Fruit fly (Drosophila melanogaster) whole organism, prepupa: Measurements from ENCODE around the gene RpL18.

Experiments
- Blimp-1 ChIP-seq: fragments of 200-800 bp; sonication (Bioruptor generic); optimal IDR thresholded peaks from 3 replicates; lab custom pipeline; 2017; ENCODE audit warnings: missing biosample characterization, missing genetic modification characterization, mild to moderate bottlenecking, moderate library complexity, missing genetic modification reagents
- CG10631 ChIP-seq: fragments of 200-800 bp; sonication (Bioruptor generic); optimal IDR thresholded peaks from 2 replicates; lab custom pipeline; 2016; ENCODE audit warnings: missing biosample characterization, missing genetic modification characterization
- CG11294 ChIP-seq: fragments of 200-800 bp; sonication (Bioruptor generic); IDR thresholded peaks from 2 replicates; pipeline ENCODE4 v1.3.6; 2022; ENCODE audit warnings: missing biosample characterization, missing genetic modification characterization
- CG11762 ChIP-seq: fragments of 200-800 bp; sonication (Bioruptor generic); optimal IDR thresholded peaks from 3 replicates; lab custom pipeline; 2016; ENCODE audit warnings: missing biosample characterization, missing genetic modification characterization; ENCODE audit not compliant: insufficient read depth
- CG11902 ChIP-seq: fragments of 200-800 bp; sonication (Bioruptor generic); optimal IDR thresholded peaks from 3 replicates; lab custom pipeline; 2016; ENCODE audit warnings: missing biosample characterization, missing genetic modification characterization
- CG15336 ChIP-seq: fragments of 200-800 bp; sonication (Bioruptor generic); IDR thresholded peaks from 2 replicates; pipeline ENCODE4 v1.3.6; 2022; ENCODE audit warnings: missing biosample characterization, missing genetic modification characterization
- CG1621 ChIP-seq: fragments of 200-800 bp; sonication (Bioruptor generic); optimal IDR thresholded peaks from 3 replicates; lab custom pipeline; 2018; ENCODE audit warnings: missing biosample characterization, mild to moderate bottlenecking, missing genetic modification characterization
- CG16779 ChIP-seq: fragments of 200-800 bp; sonication (Bioruptor generic); optimal IDR thresholded peaks from 3 replicates; lab custom pipeline; 2017; ENCODE audit warnings: missing biosample characterization, mild to moderate bottlenecking, missing genetic modification characterization
- CG31627 ChIP-seq: fragments of 200-800 bp; sonication (Bioruptor generic); optimal IDR thresholded peaks from 3 replicates; lab custom pipeline; 2016; ENCODE audit warnings: missing biosample characterization, missing genetic modification characterization
- CG32006 ChIP-seq: fragments of 200-800 bp; sonication (Bioruptor generic); optimal IDR thresholded peaks from 3 replicates; lab custom pipeline; 2017; ENCODE audit warnings: missing biosample characterization, mild to moderate bottlenecking, missing genetic modification characterization
- CG34406 ChIP-seq: fragments of 200-800 bp; sonication (Bioruptor generic); optimal IDR thresholded peaks from 3 replicates; lab custom pipeline; 2016; ENCODE audit warnings: missing biosample characterization, missing genetic modification characterization
- CG4318 ChIP-seq: fragments of 200-800 bp; sonication (Bioruptor generic); optimal IDR thresholded peaks from 3 replicates; lab custom pipeline; 2017; ENCODE audit warnings: missing biosample characterization, mild to moderate bottlenecking, missing genetic modification characterization
- CG6163 ChIP-seq: fragments of 200-800 bp; sonication (Bioruptor generic); IDR thresholded peaks from 3 replicates; pipeline ENCODE4 v1.3.6; 2022; ENCODE audit warnings: missing biosample characterization, missing genetic modification characterization
- CG6276 ChIP-seq: fragments of 200-800 bp; sonication (Bioruptor generic); optimal IDR thresholded peaks from 2 replicates; lab custom pipeline; 2017; ENCODE audit warnings: missing biosample characterization, mild to moderate bottlenecking, missing genetic modification characterization
- CG6792 ChIP-seq: fragments of 200-800 bp; sonication (Bioruptor generic); optimal IDR thresholded peaks from 3 replicates; lab custom pipeline; 2016; ENCODE audit warnings: missing biosample characterization, missing genetic modification characterization
- CG6808 ChIP-seq: fragments of 200-800 bp; sonication (Bioruptor generic); optimal IDR thresholded peaks from 3 replicates; lab custom pipeline; 2017; ENCODE audit warnings: missing biosample characterization, missing genetic modification characterization, mild to moderate bottlenecking, moderate library complexity, missing genetic modification reagents
- CG7368 ChIP-seq: fragments of 200-800 bp; sonication (Bioruptor generic); optimal IDR thresholded peaks from 3 replicates; lab custom pipeline; 2016; ENCODE audit warnings: missing biosample characterization, missing genetic modification characterization
- CG8119 ChIP-seq: fragments of 200-800 bp; sonication (Bioruptor generic); IDR thresholded peaks from 3 replicates; pipeline ENCODE4 v1.3.6; 2022; ENCODE audit warnings: missing biosample characterization, missing genetic modification characterization
- CG8319 ChIP-seq: fragments of 200-800 bp; sonication (Bioruptor generic); optimal IDR thresholded peaks from 3 replicates; lab custom pipeline; 2016; ENCODE audit warnings: missing biosample characterization, missing genetic modification characterization
- CG8632 ChIP-seq: fragments of 200-800 bp; sonication (Bioruptor generic); optimal IDR thresholded peaks from 3 replicates; lab custom pipeline; 2016; ENCODE audit warnings: missing biosample characterization, missing genetic modification characterization
- CG9139 ChIP-seq: fragments of 200-800 bp; sonication (Bioruptor generic); optimal IDR thresholded peaks from 3 replicates; lab custom pipeline; 2017; ENCODE audit warnings: missing biosample characterization, mild to moderate bottlenecking, missing genetic modification characterization
- Eip75B ChIP-seq: fragments of 200-800 bp; sonication (Bioruptor generic); optimal IDR thresholded peaks from 3 replicates; lab custom pipeline; 2016; ENCODE audit warnings: missing biosample characterization, missing genetic modification characterization
- Eip78C ChIP-seq: fragments of 200-800 bp; sonication (Bioruptor generic); peaks from one replicate; lab custom pipeline; 2016; ENCODE audit warnings: missing biosample characterization, missing genetic modification characterization
- Ets21C ChIP-seq: fragments of 200-800 bp; sonication (Bioruptor generic); optimal IDR thresholded peaks from 3 replicates; lab custom pipeline; 2016; ENCODE audit warnings: missing biosample characterization, missing genetic modification characterization
- Ets96B ChIP-seq: fragments of 200-800 bp; optimal IDR thresholded peaks from 2 replicates; lab custom pipeline; 2019; ENCODE audit warnings: missing biosample characterization, mild to moderate bottlenecking, missing genetic modification characterization, moderate library complexity
- Gug ChIP-seq: fragments of 200-800 bp; sonication (Bioruptor generic); IDR thresholded peaks from 2 replicates; pipeline ENCODE4 v1.3.6; 2022; ENCODE audit warnings: missing biosample characterization, missing genetic modification characterization
- Hr38 ChIP-seq: sonication (Bioruptor generic); optimal IDR thresholded peaks from 2 replicates; lab custom pipeline; 2016; ENCODE audit warnings: missing biosample characterization, missing genetic modification characterization
- Hr39 ChIP-seq: fragments of 200-800 bp; sonication (Bioruptor generic); optimal IDR thresholded peaks from 2 replicates; lab custom pipeline; 2016; ENCODE audit warnings: missing biosample characterization, missing genetic modification characterization
- Hr4 ChIP-seq: fragments of 200-800 bp; sonication (Bioruptor generic); optimal IDR thresholded peaks from 3 replicates; lab custom pipeline; 2016; ENCODE audit warnings: missing biosample characterization, missing genetic modification characterization
- Lpt ChIP-seq: fragments of 200-800 bp; sonication (Bioruptor generic); optimal IDR thresholded peaks from 3 replicates; lab custom pipeline; 2016; ENCODE audit warnings: missing biosample characterization, missing genetic modification characterization
- Met ChIP-seq: fragments of 200-800 bp; sonication (Bioruptor generic); optimal IDR thresholded peaks from 3 replicates; lab custom pipeline; 2016; ENCODE audit warnings: missing biosample characterization, missing genetic modification characterization
- Sox102F ChIP-seq: fragments of 200-800 bp; sonication (Bioruptor generic); optimal IDR thresholded peaks from 2 replicates; lab custom pipeline; 2016; ENCODE audit warnings: missing biosample characterization, mild to moderate bottlenecking, missing genetic modification characterization
- Sox14 ChIP-seq: fragments of 200-800 bp; sonication (Bioruptor generic); optimal IDR thresholded peaks from 3 replicates; lab custom pipeline; 2016; ENCODE audit warnings: missing biosample characterization, missing genetic modification characterization
- Sox15 ChIP-seq: fragments of 200-800 bp; sonication (Bioruptor generic); optimal IDR thresholded peaks from 3 replicates; lab custom pipeline; 2016; ENCODE audit warnings: missing biosample characterization, missing genetic modification characterization
- achi ChIP-seq: fragments of 200-800 bp; sonication (Bioruptor generic); optimal IDR thresholded peaks from 3 replicates; lab custom pipeline; 2016; ENCODE audit warnings: missing biosample characterization, missing genetic modification characterization
- acj6 ChIP-seq: fragments of 200-800 bp; sonication (Bioruptor generic); optimal IDR thresholded peaks from 3 replicates; lab custom pipeline; 2016; ENCODE audit warnings: missing biosample characterization, missing genetic modification characterization
- cyc ChIP-seq: fragments of 200-800 bp; sonication (Bioruptor generic); optimal IDR thresholded peaks from 3 replicates; lab custom pipeline; 2016; ENCODE audit warnings: missing biosample characterization, missing genetic modification characterization
- dsx ChIP-seq: fragments of 200-800 bp; optimal IDR thresholded peaks from 3 replicates; lab custom pipeline; 2019; ENCODE audit warnings: missing biosample characterization, mild to moderate bottlenecking, missing genetic modification characterization, moderate library complexity; ENCODE audit not compliant: poor library complexity, severe bottlenecking
- eg ChIP-seq: fragments of 200-800 bp; sonication (Bioruptor generic); IDR thresholded peaks from 3 replicates; pipeline ENCODE4 v1.3.6; 2022; ENCODE audit warnings: missing biosample characterization, missing genetic modification characterization
- esn ChIP-seq: fragments of 200-800 bp; sonication (Bioruptor generic); optimal IDR thresholded peaks from 2 replicates; lab custom pipeline; 2016; ENCODE audit warnings: missing biosample characterization, mild to moderate bottlenecking, missing genetic modification characterization, moderate library complexity
- fd59A ChIP-seq: fragments of 200-800 bp; sonication (Bioruptor generic); optimal IDR thresholded peaks from 2 replicates; lab custom pipeline; 2017; ENCODE audit warnings: missing biosample characterization, mild to moderate bottlenecking, missing genetic modification characterization, missing genetic modification reagents
- fd85E ChIP-seq: fragments of 200-800 bp; sonication (Bioruptor generic); optimal IDR thresholded peaks from 3 replicates; lab custom pipeline; 2016; ENCODE audit warnings: missing biosample characterization, missing genetic modification characterization
- fkh ChIP-seq: fragments of 200-800 bp; sonication (Bioruptor generic); optimal IDR thresholded peaks from 3 replicates; lab custom pipeline; 2017; ENCODE audit warnings: missing biosample characterization, mild to moderate bottlenecking, missing genetic modification characterization, moderate library complexity
- net ChIP-seq: fragments of 200-800 bp; sonication (Bioruptor generic); optimal IDR thresholded peaks from 3 replicates; lab custom pipeline; 2016; ENCODE audit warnings: missing biosample characterization, missing genetic modification characterization
- spab ChIP-seq: fragments of 200-800 bp; sonication (Bioruptor generic); optimal IDR thresholded peaks from 2 replicates; lab custom pipeline; 2017; ENCODE audit warnings: missing biosample characterization, mild to moderate bottlenecking, missing genetic modification characterization, missing genetic modification reagents
- ss ChIP-seq, 2 experiments: fragments of 200-800 bp; sonication (Bioruptor generic); optimal IDR thresholded peaks; 2 replicates in 1 of 2; 3 replicates in 1 of 2; lab custom pipeline; 2017 to 2018; ENCODE audit warnings: mild to moderate bottlenecking in 2 of 2, missing biosample characterization in 2 of 2, missing genetic modification characterization in 2 of 2, moderate library complexity in 1 of 2
- svp ChIP-seq: fragments of 200-800 bp; sonication (Bioruptor generic); peaks from one replicate; lab custom pipeline; 2016; ENCODE audit warnings: missing biosample characterization, missing genetic modification characterization
- topi ChIP-seq: fragments of 200-800 bp; sonication (Bioruptor generic); optimal IDR thresholded peaks from 3 replicates; lab custom pipeline; 2016; ENCODE audit warnings: missing biosample characterization, missing genetic modification characterization

The RpL18 gene

dm6 chr3L:7241217-7241859 lies at the start of gene RpL18, which contains the start of gene Neos (continued):
- peak; percentile 18 for TF ChIP-seq Sox15 (GFP tag; lab: Kevin White, UChicago)
- TF ChIP-seq Ets21C (GFP tag; lab: Kevin White, UChicago) = peak; percentile 29
- TF ChIP-seq ss (GFP tag; optimal IDR thresholded peaks at IDR 0.05; lab: Kevin White, UChicago) = peak in 1 of 2 experiments; percentile 72
- peak; percentile 20 for TF ChIP-seq CG11902 (GFP tag; lab: Kevin White, UChicago)
- TF ChIP-seq CG8632 = peak; percentile 57
- TF ChIP-seq Sox14 (GFP tag; lab: Kevin White, UChicago) = peak; percentile 73
- TF ChIP-seq Hr39 (GFP tag; lab: Kevin White, UChicago) = peak; percentile 57
- TF ChIP-seq fd85E (GFP tag; lab: Kevin White, UChicago) = peak; percentile 82
- TF ChIP-seq CG7368 (GFP tag; lab: Kevin White, UChicago) = peak; percentile 69

dm6 chr3L:7283541-7283940 lies 42.4 kb upstream of the RpL18 start:
- TF ChIP-seq net (GFP tag; lab: Kevin White, UChicago) (no peak), CG4318 (peak; percentile 16), CG16779 (no peak), CG11762 (GFP tag; lab: Kevin White, UChicago) (no peak), CG31627 (GFP tag; lab: Kevin White, UChicago) (no peak), CG32006 (GFP tag; lab: Kevin White, UChicago) (peak; percentile 33), cyc (GFP tag; lab: Kevin White, UChicago) (no peak), CG7368 (GFP tag; lab: Kevin White, UChicago) (no peak), Blimp-1 (GFP tag; lab: Kevin White, UChicago) (no peak), fd59A (GFP tag; lab: Kevin White, UChicago) (no peak), spab (GFP tag; lab: Kevin White, UChicago) (no peak), CG34406 (no peak), CG8632 (no peak), CG10631 (no peak), CG6276 (GFP tag; lab: Kevin White, UChicago) (peak; percentile 35), CG8119 (GFP tag; lab: Robert Waterston, UW) (no peak), CG6808 (GFP tag; lab: Kevin White, UChicago) (no peak), Met (GFP tag; lab: Kevin White, UChicago) (no peak), acj6 (GFP tag; lab: Kevin White, UChicago) (no peak), Lpt (no peak), Hr4 (GFP tag; lab: Kevin White, UChicago) (peak; percentile 10), Eip75B (GFP tag; lab: Kevin White, UChicago) (no peak), Hr39 (GFP tag; lab: Kevin White, UChicago) (no peak), dsx (GFP tag; lab: Kevin White, UChicago) (no peak), esn (GFP tag; lab: Kevin White, UChicago) (no peak), Ets96B (tag; lab: Kevin White, UChicago) (no peak), fkh (no peak), Sox102F (no peak), CG8319 (GFP tag; lab: Kevin White, UChicago) (no peak), CG15336 (GFP tag; lab: Robert Waterston, UW) (no peak), CG11294 (GFP tag; lab: Robert Waterston, UW) (no peak), Ets21C (GFP tag; lab: Kevin White, UChicago) (no peak), CG6792 (no peak), CG6163 (GFP tag; lab: Robert Waterston, UW) (peak; percentile 51; the same call in 1 of the 3 replicates), CG1621 (tag; lab: Kevin White, UChicago) (no peak), Sox15 (GFP tag; lab: Kevin White, UChicago) (no peak), svp (GFP tag; lab: Kevin White, UChicago) (no peak), Eip78C (GFP tag; lab: Kevin White, UChicago) (peak; percentile 80), topi (no peak), ss (GFP tag; optimal IDR thresholded peaks at IDR 0.05; lab: Kevin White, UChicago) (no peak), eg (peak; percentile 51; the same call in 1 of the 3 replicates), achi (GFP tag; lab: Kevin White, UChicago) (no peak), CG9139 (GFP tag; lab: Kevin White, UChicago) (no peak), Hr38 (GFP tag; lab: Kevin White, UChicago) (no peak), Gug (GFP tag; lab: Robert Waterston, UW) (no peak)
